Worm (Caenorhabditis elegans): ENCODE measurements around the gene smrc-1.

ce11 chrIII:6344737-6345136 is 46.0 kb upstream of the smrc-1 start:
- no peak for TF ChIP-seq ceh-6 (GFP tag; optimal IDR thresholded peaks at IDR 0.05)
- no peak for TF ChIP-seq eyg-1 (tag; optimal IDR thresholded peaks at IDR 0.05)
- no peak for TF ChIP-seq zip-5 (tag; optimal IDR thresholded peaks at IDR 0.05)
- no peak for TF ChIP-seq ceh-22 (tag; optimal IDR thresholded peaks at IDR 0.05)
- no peak for TF ChIP-seq ahr-1 (tag; optimal IDR thresholded peaks at IDR 0.05)

Measured in whole organism, late embryonic.